Worm (Caenorhabditis elegans) whole organism, L1 larva: ENCODE measurements around the gene D2096.9.
A peak's percentile ranks its signal among the peaks of the same experiment; 100 is the strongest.

ENCODE experiments used
- C04F5.9 ChIP-seq: sonication (generic microtip); optimal IDR thresholded peaks from 2 replicates; lab custom pipeline; 2016; ENCODE audit warnings: missing genetic modification characterization, missing compliant biosample characterization
- Y116A8C.19 ChIP-seq: sonication (generic microtip); optimal IDR thresholded peaks from 2 replicates; lab custom pipeline; 2016; ENCODE audit warnings: missing compliant biosample characterization, missing genetic modification characterization, borderline replicate concordance
- alr-1 ChIP-seq: fragments of 200-800 bp; sonication (Bioruptor generic); optimal IDR thresholded peaks from 2 replicates; lab custom pipeline; 2018; ENCODE audit warnings: borderline replicate concordance, mild to moderate bottlenecking, missing genetic modification characterization, missing compliant biosample characterization
- aly-2 ChIP-seq: fragments of 150-350 bp; optimal IDR thresholded peaks from 2 replicates; lab custom pipeline; 2014; ENCODE audit warnings: missing biosample characterization, missing genetic modification characterization
- blmp-1 ChIP-seq: fragments of 150-350 bp; optimal IDR thresholded peaks from 2 replicates; lab custom pipeline; 2014; ENCODE audit warnings: missing biosample characterization, missing genetic modification characterization
- ceh-8 ChIP-seq: fragments of 200-800 bp; sonication (Bioruptor generic); optimal IDR thresholded peaks from 2 replicates; lab custom pipeline; 2018; ENCODE audit warnings: mild to moderate bottlenecking, missing genetic modification characterization, moderate library complexity, missing compliant biosample characterization
- ceh-90 ChIP-seq: sonication (generic microtip); optimal IDR thresholded peaks from 2 replicates; lab custom pipeline; 2016; ENCODE audit warnings: missing genetic modification characterization, missing compliant biosample characterization
- ces-1 ChIP-seq: fragments of 150-350 bp; optimal IDR thresholded peaks from 2 replicates; lab custom pipeline; 2014; ENCODE audit warnings: missing biosample characterization, missing genetic modification reagents, missing genetic modification characterization
- efl-3 ChIP-seq: fragments of 200-800 bp; sonication (Bioruptor generic); optimal IDR thresholded peaks from 2 replicates; lab custom pipeline; 2018; ENCODE audit warnings: mild to moderate bottlenecking, missing genetic modification characterization, missing compliant biosample characterization
- egl-27 ChIP-seq, 2 experiments: fragments of 150-350 bp in 1 of 2; sonication (generic microtip); optimal IDR thresholded peaks; 3 replicates each; lab custom pipeline; 2017 to 2018; ENCODE audit warnings: missing biosample characterization in 2 of 2, missing genetic modification characterization in 2 of 2, missing genetic modification reagents in 2 of 2
- elt-2 ChIP-seq: sonication (generic microtip); optimal IDR thresholded peaks from 2 replicates; lab custom pipeline; 2016; ENCODE audit warnings: missing genetic modification characterization, mild to moderate bottlenecking, inconsistent platforms, missing compliant biosample characterization, missing genetic modification reagents
- elt-3 ChIP-seq, 6 experiments: fragments of 150-350 bp in 1 of 6; sonication (generic microtip); optimal IDR thresholded peaks; 2 replicates each; lab custom pipeline; 2017 to 2018; ENCODE audit warnings: missing biosample characterization in 6 of 6, missing genetic modification characterization in 6 of 6, inconsistent platforms in 1 of 6
- ets-5 ChIP-seq: fragments of 200-800 bp; sonication (Bioruptor generic); IDR thresholded peaks from 2 replicates; pipeline ENCODE4 v1.3.6; 2022; ENCODE audit warnings: missing genetic modification characterization, missing compliant biosample characterization
- fkh-4 ChIP-seq: sonication (generic microtip); optimal IDR thresholded peaks from 2 replicates; lab custom pipeline; 2016; ENCODE audit warnings: missing compliant biosample characterization, missing genetic modification characterization, borderline replicate concordance
- fos-1 ChIP-seq: fragments of 150-350 bp; optimal IDR thresholded peaks from 2 replicates; lab custom pipeline; 2014; ENCODE audit warnings: missing biosample characterization, missing genetic modification characterization
- hlh-17 ChIP-seq: fragments of 200-800 bp; sonication (Bioruptor generic); optimal IDR thresholded peaks from 2 replicates; lab custom pipeline; 2018; ENCODE audit warnings: missing genetic modification characterization, mild to moderate bottlenecking, missing compliant biosample characterization, moderate library complexity, borderline replicate concordance
- isw-1 ChIP-seq: fragments of 200-800 bp; sonication (Bioruptor generic); IDR thresholded peaks from 2 replicates; pipeline ENCODE4 v1.3.6; 2022; ENCODE audit warnings: missing genetic modification characterization, missing compliant biosample characterization
- lin-13 ChIP-seq: fragments of 150-350 bp; optimal IDR thresholded peaks from 2 replicates; lab custom pipeline; 2014; ENCODE audit warnings: missing biosample characterization, missing genetic modification reagents, missing genetic modification characterization
- lin-14 ChIP-seq: fragments of 200-800 bp; sonication (Bioruptor generic); optimal IDR thresholded peaks from 2 replicates; lab custom pipeline; 2018; ENCODE audit warnings: mild to moderate bottlenecking, missing genetic modification characterization, moderate library complexity, missing compliant biosample characterization
- lin-15B ChIP-seq: fragments of 150-350 bp; sonication (generic microtip); optimal IDR thresholded peaks from 3 replicates; lab custom pipeline; 2014; ENCODE audit warnings: missing biosample characterization, missing genetic modification characterization
- mab-9 ChIP-seq: fragments of 200-800 bp; sonication (Bioruptor generic); IDR thresholded peaks from 2 replicates; pipeline ENCODE4 v1.3.6; 2022; ENCODE audit warnings: missing genetic modification reagents, missing genetic modification characterization, missing compliant biosample characterization
- mdl-1 ChIP-seq, 2 experiments: fragments of 150-350 bp; optimal IDR thresholded peaks; 2 replicates each; lab custom pipeline; 2014 to 2017; ENCODE audit warnings: missing biosample characterization in 2 of 2, missing genetic modification characterization in 2 of 2, inconsistent platforms in 1 of 2
- mep-1 ChIP-seq: fragments of 150-350 bp; optimal IDR thresholded peaks from 2 replicates; lab custom pipeline; 2014; ENCODE audit warnings: missing biosample characterization, missing genetic modification characterization
- nhr-11 ChIP-seq: fragments of 150-350 bp; optimal IDR thresholded peaks from 2 replicates; lab custom pipeline; 2014; ENCODE audit warnings: missing biosample characterization, missing genetic modification characterization
- nhr-12 ChIP-seq: sonication (generic microtip); optimal IDR thresholded peaks from 2 replicates; lab custom pipeline; 2017; ENCODE audit warnings: missing biosample characterization, missing genetic modification characterization
- nhr-20 ChIP-seq: sonication (generic microtip); optimal IDR thresholded peaks from 2 replicates; lab custom pipeline; 2016; ENCODE audit warnings: mild to moderate bottlenecking, missing genetic modification characterization, missing compliant biosample characterization
- nhr-77 ChIP-seq: fragments of 150-350 bp; optimal IDR thresholded peaks from 2 replicates; lab custom pipeline; 2014; ENCODE audit warnings: missing biosample characterization, missing genetic modification characterization
- nhr-90 ChIP-seq: sonication (generic microtip); optimal IDR thresholded peaks from 2 replicates; lab custom pipeline; 2016; ENCODE audit warnings: mild to moderate bottlenecking, missing genetic modification characterization, missing compliant biosample characterization; ENCODE audit not compliant: poor library complexity
- pag-3 ChIP-seq: sonication (generic microtip); optimal IDR thresholded peaks from 2 replicates; lab custom pipeline; 2017; ENCODE audit warnings: missing genetic modification characterization, mild to moderate bottlenecking, missing compliant biosample characterization, antibody characterized with exemption, borderline replicate concordance; ENCODE audit not compliant: insufficient read depth
- pqm-1 ChIP-seq: sonication (generic microtip); optimal IDR thresholded peaks from 3 replicates; lab custom pipeline; 2017; ENCODE audit warnings: missing biosample characterization, missing genetic modification characterization
- rnt-1 ChIP-seq: sonication (generic microtip); optimal IDR thresholded peaks from 2 replicates; lab custom pipeline; 2016; ENCODE audit warnings: mild to moderate bottlenecking, missing genetic modification characterization, moderate library complexity, missing compliant biosample characterization
- snu-23 ChIP-seq: sonication (generic microtip); optimal IDR thresholded peaks from 2 replicates; lab custom pipeline; 2016; ENCODE audit warnings: missing genetic modification characterization, missing compliant biosample characterization
- sptf-1 ChIP-seq: fragments of 150-350 bp; optimal IDR thresholded peaks from 2 replicates; lab custom pipeline; 2014; ENCODE audit warnings: missing biosample characterization, missing genetic modification characterization
- sup-37 ChIP-seq: fragments of 200-800 bp; sonication (Bioruptor generic); optimal IDR thresholded peaks from 2 replicates; lab custom pipeline; 2018; ENCODE audit warnings: mild to moderate bottlenecking, missing genetic modification characterization, missing compliant biosample characterization
- tbx-2 ChIP-seq: sonication (generic microtip); optimal IDR thresholded peaks from 2 replicates; lab custom pipeline; 2016; ENCODE audit warnings: missing genetic modification characterization, missing compliant biosample characterization
- tlp-1 ChIP-seq: fragments of 150-350 bp; optimal IDR thresholded peaks from 2 replicates; lab custom pipeline; 2014; ENCODE audit warnings: missing biosample characterization, missing genetic modification characterization
- unc-130 ChIP-seq: fragments of 150-350 bp; optimal IDR thresholded peaks from 2 replicates; lab custom pipeline; 2017; ENCODE audit warnings: missing biosample characterization, missing genetic modification characterization, inconsistent platforms
- unc-86 ChIP-seq: sonication (generic microtip); optimal IDR thresholded peaks from 2 replicates; lab custom pipeline; 2016; ENCODE audit warnings: missing genetic modification characterization, missing compliant biosample characterization
- vab-15 ChIP-seq: sonication (generic microtip); optimal IDR thresholded peaks from 2 replicates; lab custom pipeline; 2017; ENCODE audit warnings: missing genotype, mild to moderate bottlenecking, missing genetic modification characterization, missing compliant biosample characterization
- zip-4 ChIP-seq: fragments of 200-800 bp; sonication (Bioruptor generic); optimal IDR thresholded peaks from 2 replicates; lab custom pipeline; 2018; ENCODE audit warnings: mild to moderate bottlenecking, missing genetic modification characterization, moderate library complexity, missing compliant biosample characterization
- ztf-11 ChIP-seq, 2 experiments: sonication (generic microtip); optimal IDR thresholded peaks; 2 replicates each; lab custom pipeline; 2016 to 2017; ENCODE audit warnings: missing genetic modification characterization in 2 of 2, missing biosample characterization in 1 of 2, missing compliant biosample characterization in 1 of 2

Gene D2096.9

DNA sequence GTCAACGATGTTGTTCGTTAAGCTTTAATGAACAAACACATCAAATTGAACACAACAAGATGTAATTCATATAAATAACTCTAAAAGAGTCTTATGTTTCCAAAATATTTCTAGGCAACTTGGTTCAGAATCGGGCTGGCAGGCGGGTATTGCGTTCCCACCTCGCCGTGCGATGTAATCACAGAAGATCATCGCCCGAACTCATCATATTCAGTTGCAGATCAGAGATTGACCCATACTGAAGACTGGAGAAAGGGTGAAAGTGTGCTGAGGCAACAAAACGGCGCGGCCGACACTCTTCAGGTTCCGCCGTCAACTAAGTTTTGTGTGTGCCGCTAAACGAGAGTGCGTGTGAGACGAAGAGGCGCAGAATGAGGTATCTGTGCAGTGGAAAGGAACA, 45.9 kb upstream of the D2096.9 start (continued):
- peak; percentile 91 for TF ChIP-seq nhr-20 (tag; lab: Kevin White, UChicago)
- TF ChIP-seq ceh-90 = no peak
- peak; percentile 84 for TF ChIP-seq elt-2 (tag; lab: Kevin White, UChicago)
- no peak for TF ChIP-seq fkh-4 (tag; lab: Kevin White, UChicago)
- peak; percentile 69 for TF ChIP-seq unc-86 (tag; lab: Kevin White, UChicago)
- peak; percentile 97 for TF ChIP-seq lin-14 (GFP tag; lab: Kevin White, UChicago)
- no peak for TF ChIP-seq pqm-1 (tag; lab: Kevin White, UChicago)
- TF ChIP-seq fos-1 (tag; lab: Kevin White, UChicago) = peak; percentile 49
- TF ChIP-seq, all 84 proteins: peak for 55

ce11 chrIV:8426537-8426936, 43.9 kb upstream of the D2096.9 start, which contains the start of the genes T26A8.3 and tmem-231:
T26A8.3 (minus strand) TSS chrIV:8426637.
tmem-231 (plus strand) TSS chrIV:8426785.
- TF ChIP-seq sptf-1 (tag; lab: Kevin White, UChicago) (no peak), hlh-17 (GFP tag; lab: Kevin White, UChicago) (no peak), lin-15B (tag; lab: Kevin White, UChicago) (no peak), nhr-90 (tag; lab: Kevin White, UChicago) (no peak), ceh-8 (GFP tag; lab: Kevin White, UChicago) (no peak), vab-15 (tag; lab: Kevin White, UChicago) (no peak)

- TF ChIP-seq tlp-1 (tag; lab: Kevin White, UChicago) (no peak), ces-1 (no peak), mep-1 (tag; lab: Kevin White, UChicago) (no peak), ceh-8 (GFP tag; lab: Kevin White, UChicago) (no peak), nhr-90 (tag; lab: Kevin White, UChicago) (no peak), egl-27 (tag; optimal IDR thresholded peaks at IDR 0.05; lab: Kevin White, UChicago) (no peak), mab-9 (GFP tag; lab: Robert Waterston, UW) (no peak), elt-3 (tag; optimal IDR thresholded peaks at IDR 0.05; lab: Kevin White, UChicago) (no peak), alr-1 (tag; lab: Kevin White, UChicago) (no peak), lin-13 (no peak), rnt-1 (tag; lab: Kevin White, UChicago) (no peak), nhr-20 (tag; lab: Kevin White, UChicago) (no peak), nhr-11 (tag; lab: Kevin White, UChicago) (no peak), mdl-1 (tag; optimal IDR thresholded peaks at IDR 0.05; lab: Kevin White, UChicago) (no peak), zip-4 (GFP tag; lab: Kevin White, UChicago) (no peak), pag-3 (tag; lab: Kevin White, UChicago) (no peak), lin-15B (tag; lab: Kevin White, UChicago) (no peak), isw-1 (GFP tag; lab: Robert Waterston, UW) (no peak), lin-14 (GFP tag; lab: Kevin White, UChicago) (no peak)
Measured at ce11 chrIV:8420961-8421360, 38.4 kb upstream of the D2096.9 start, which contains the start of gene M116.5. M116.5 (minus strand) TSS chrIV:8421061.

DNA sequence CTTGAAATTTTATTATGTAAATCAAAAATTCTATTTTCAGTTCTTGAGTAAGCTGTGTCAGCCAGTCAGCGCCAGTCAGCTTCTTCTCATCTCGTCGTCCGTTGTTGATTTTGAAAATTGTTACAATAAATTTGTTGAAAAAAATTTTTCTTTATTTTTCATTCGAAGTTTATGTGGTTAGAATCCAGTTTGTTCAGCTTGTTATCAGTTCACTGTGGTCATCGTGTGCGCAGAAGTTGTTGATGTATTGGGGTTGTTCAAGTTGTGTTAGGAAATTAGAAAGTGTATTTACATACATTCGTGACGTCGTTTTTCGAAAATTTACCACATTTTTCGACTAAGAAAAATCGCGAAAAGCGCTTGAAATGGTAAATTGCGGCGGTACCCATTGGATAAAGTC, 15.2 kb upstream of the D2096.9 start:
- no peak for TF ChIP-seq lin-13
- no peak for TF ChIP-seq unc-130 (tag; lab: Kevin White, UChicago)
- TF ChIP-seq ceh-90 = no peak
- TF ChIP-seq ets-5 = no peak
- no peak for TF ChIP-seq alr-1 (tag; lab: Kevin White, UChicago)
- TF ChIP-seq blmp-1 (tag; lab: Kevin White, UChicago) = no peak
- no peak for TF ChIP-seq Y116A8C.19 (tag; lab: Kevin White, UChicago)
- no peak for TF ChIP-seq snu-23 (GFP tag; lab: Kevin White, UChicago)
- TF ChIP-seq C04F5.9 (tag; lab: Kevin White, UChicago) = no peak
- TF ChIP-seq nhr-77 = no peak
- TF ChIP-seq aly-2 (tag; lab: Kevin White, UChicago) = no peak
- no peak for TF ChIP-seq nhr-11 (tag; lab: Kevin White, UChicago)
- no peak for TF ChIP-seq sup-37 (GFP tag; lab: Kevin White, UChicago)
- TF ChIP-seq tlp-1 (tag; lab: Kevin White, UChicago) = no peak
- TF ChIP-seq tbx-2 = no peak
- TF ChIP-seq nhr-12 (tag; lab: Kevin White, UChicago) = no peak
- TF ChIP-seq ztf-11 (tag; optimal IDR thresholded peaks at IDR 0.05; lab: Kevin White, UChicago) = no peak
- TF ChIP-seq efl-3 (GFP tag; lab: Kevin White, UChicago) = no peak
